Worm (Caenorhabditis elegans) whole organism, L1 larva: ENCODE data around the gene K01A6.6.

Source experiments
- alr-1 ChIP-seq: fragments of 200-800 bp; sonication (Bioruptor generic); optimal IDR thresholded peaks from 2 replicates; lab custom pipeline; 2018; ENCODE audit warnings: borderline replicate concordance, mild to moderate bottlenecking, missing genetic modification characterization, missing compliant biosample characterization
- ama-1 ChIP-seq: fragments of 150-350 bp; optimal IDR thresholded peaks from 2 replicates; lab custom pipeline; 2014
- ceh-63 ChIP-seq: fragments of 200-800 bp; sonication (Bioruptor generic); optimal IDR thresholded peaks from 2 replicates; lab custom pipeline; 2018; ENCODE audit warnings: mild to moderate bottlenecking, missing genetic modification characterization, missing compliant biosample characterization
- ceh-8 ChIP-seq: fragments of 200-800 bp; sonication (Bioruptor generic); optimal IDR thresholded peaks from 2 replicates; lab custom pipeline; 2018; ENCODE audit warnings: mild to moderate bottlenecking, missing genetic modification characterization, moderate library complexity, missing compliant biosample characterization
- ceh-90 ChIP-seq: sonication (generic microtip); optimal IDR thresholded peaks from 2 replicates; lab custom pipeline; 2016; ENCODE audit warnings: missing genetic modification characterization, missing compliant biosample characterization
- efl-1 ChIP-seq, 4 experiments: fragments of 150-350 bp; optimal IDR thresholded peaks in 3 of 4; peaks in 1 of 4; 1 replicate in 1 of 4; 2 replicates in 3 of 4; lab custom pipeline; 2014; ENCODE audit warnings: missing biosample characterization in 2 of 4, missing genetic modification characterization in 2 of 4, missing genetic modification reagents in 2 of 4
- efl-3 ChIP-seq: fragments of 200-800 bp; sonication (Bioruptor generic); optimal IDR thresholded peaks from 2 replicates; lab custom pipeline; 2018; ENCODE audit warnings: mild to moderate bottlenecking, missing genetic modification characterization, missing compliant biosample characterization
- egl-13 ChIP-seq: sonication (generic microtip); optimal IDR thresholded peaks from 2 replicates; lab custom pipeline; 2016; ENCODE audit warnings: missing genotype, missing genetic modification reagents, missing genetic modification characterization, missing compliant biosample characterization
- elt-2 ChIP-seq: sonication (generic microtip); optimal IDR thresholded peaks from 2 replicates; lab custom pipeline; 2016; ENCODE audit warnings: missing genetic modification characterization, mild to moderate bottlenecking, inconsistent platforms, missing compliant biosample characterization, missing genetic modification reagents
- fkh-10 ChIP-seq: sonication (generic microtip); optimal IDR thresholded peaks from 2 replicates; lab custom pipeline; 2017; ENCODE audit warnings: missing biosample characterization, missing genetic modification reagents, missing genetic modification characterization
- fos-1 ChIP-seq: fragments of 150-350 bp; optimal IDR thresholded peaks from 2 replicates; lab custom pipeline; 2014; ENCODE audit warnings: missing biosample characterization, missing genetic modification characterization
- hlh-4 ChIP-seq: sonication (generic microtip); optimal IDR thresholded peaks from 2 replicates; lab custom pipeline; 2016; ENCODE audit warnings: mild to moderate bottlenecking, missing genetic modification characterization, missing compliant biosample characterization
- hpl-2 ChIP-seq: fragments of 150-350 bp; optimal IDR thresholded peaks from 2 replicates; lab custom pipeline; 2014; ENCODE audit warnings: missing biosample characterization, missing genetic modification reagents, missing genetic modification characterization
- isw-1 ChIP-seq: fragments of 200-800 bp; sonication (Bioruptor generic); IDR thresholded peaks from 2 replicates; pipeline ENCODE4 v1.3.6; 2022; ENCODE audit warnings: missing genetic modification characterization, missing compliant biosample characterization
- lin-13 ChIP-seq: fragments of 150-350 bp; optimal IDR thresholded peaks from 2 replicates; lab custom pipeline; 2014; ENCODE audit warnings: missing biosample characterization, missing genetic modification reagents, missing genetic modification characterization
- lin-14 ChIP-seq: fragments of 200-800 bp; sonication (Bioruptor generic); optimal IDR thresholded peaks from 2 replicates; lab custom pipeline; 2018; ENCODE audit warnings: mild to moderate bottlenecking, missing genetic modification characterization, moderate library complexity, missing compliant biosample characterization
- lin-39 ChIP-seq: fragments of 150-350 bp; optimal IDR thresholded peaks from 2 replicates; lab custom pipeline; 2014; ENCODE audit warnings: missing biosample characterization, missing genetic modification reagents, missing genetic modification characterization
- lsy-2 ChIP-seq, 2 experiments: fragments of 150-350 bp; optimal IDR thresholded peaks; 2 replicates each; lab custom pipeline; 2014; ENCODE audit warnings: missing biosample characterization in 2 of 2, missing genetic modification characterization in 2 of 2
- mab-9 ChIP-seq: fragments of 200-800 bp; sonication (Bioruptor generic); IDR thresholded peaks from 2 replicates; pipeline ENCODE4 v1.3.6; 2022; ENCODE audit warnings: missing genetic modification reagents, missing genetic modification characterization, missing compliant biosample characterization
- mdl-1 ChIP-seq, 2 experiments: fragments of 150-350 bp; optimal IDR thresholded peaks; 2 replicates each; lab custom pipeline; 2014 to 2017; ENCODE audit warnings: missing biosample characterization in 2 of 2, missing genetic modification characterization in 2 of 2, inconsistent platforms in 1 of 2
- mef-2 ChIP-seq: fragments of 150-350 bp; optimal IDR thresholded peaks from 2 replicates; lab custom pipeline; 2014; ENCODE audit warnings: missing biosample characterization, missing genetic modification characterization
- nhr-11 ChIP-seq: fragments of 150-350 bp; optimal IDR thresholded peaks from 2 replicates; lab custom pipeline; 2014; ENCODE audit warnings: missing biosample characterization, missing genetic modification characterization
- nhr-12 ChIP-seq: sonication (generic microtip); optimal IDR thresholded peaks from 2 replicates; lab custom pipeline; 2017; ENCODE audit warnings: missing biosample characterization, missing genetic modification characterization
- nhr-19 ChIP-seq: fragments of 200-800 bp; sonication (Bioruptor generic); conservative IDR thresholded peaks from 2 replicates; pipeline ENCODE4 v1.3.6; 2022; ENCODE audit warnings: missing genetic modification characterization, missing compliant biosample characterization
- nhr-20 ChIP-seq: sonication (generic microtip); optimal IDR thresholded peaks from 2 replicates; lab custom pipeline; 2016; ENCODE audit warnings: mild to moderate bottlenecking, missing genetic modification characterization, missing compliant biosample characterization
- nhr-237 ChIP-seq: fragments of 150-350 bp; optimal IDR thresholded peaks from 2 replicates; lab custom pipeline; 2014; ENCODE audit warnings: missing biosample characterization, missing genetic modification characterization
- nhr-28 ChIP-seq: fragments of 150-350 bp; optimal IDR thresholded peaks from 2 replicates; lab custom pipeline; 2014; ENCODE audit warnings: missing biosample characterization, missing genetic modification characterization
- nhr-71 ChIP-seq: sonication (generic microtip); optimal IDR thresholded peaks from 2 replicates; lab custom pipeline; 2016; ENCODE audit warnings: mild to moderate bottlenecking, missing genetic modification characterization, moderate library complexity, missing compliant biosample characterization
- nhr-90 ChIP-seq: sonication (generic microtip); optimal IDR thresholded peaks from 2 replicates; lab custom pipeline; 2016; ENCODE audit warnings: mild to moderate bottlenecking, missing genetic modification characterization, missing compliant biosample characterization; ENCODE audit not compliant: poor library complexity
- pax-3 ChIP-seq: fragments of 200-800 bp; sonication (Bioruptor generic); optimal IDR thresholded peaks from 2 replicates; lab custom pipeline; 2018; ENCODE audit warnings: mild to moderate bottlenecking, missing genetic modification characterization, moderate library complexity, missing compliant biosample characterization
- rnt-1 ChIP-seq: sonication (generic microtip); optimal IDR thresholded peaks from 2 replicates; lab custom pipeline; 2016; ENCODE audit warnings: mild to moderate bottlenecking, missing genetic modification characterization, moderate library complexity, missing compliant biosample characterization
- skn-1 ChIP-seq: fragments of 150-350 bp; optimal IDR thresholded peaks from 2 replicates; lab custom pipeline; 2014; ENCODE audit warnings: missing biosample characterization, missing genetic modification characterization
- sptf-1 ChIP-seq: fragments of 150-350 bp; optimal IDR thresholded peaks from 2 replicates; lab custom pipeline; 2014; ENCODE audit warnings: missing biosample characterization, missing genetic modification characterization
- tlp-1 ChIP-seq: fragments of 150-350 bp; optimal IDR thresholded peaks from 2 replicates; lab custom pipeline; 2014; ENCODE audit warnings: missing biosample characterization, missing genetic modification characterization
- unc-130 ChIP-seq: fragments of 150-350 bp; optimal IDR thresholded peaks from 2 replicates; lab custom pipeline; 2017; ENCODE audit warnings: missing biosample characterization, missing genetic modification characterization, inconsistent platforms
- unc-30 ChIP-seq: sonication (generic microtip); optimal IDR thresholded peaks from 2 replicates; lab custom pipeline; 2017; ENCODE audit warnings: missing biosample characterization, missing genetic modification characterization
- unc-62 ChIP-seq: fragments of 150-350 bp; optimal IDR thresholded peaks from 2 replicates; lab custom pipeline; 2014; ENCODE audit warnings: missing biosample characterization, missing genetic modification reagents, missing genetic modification characterization
- unc-98 ChIP-seq: fragments of 200-800 bp; sonication (Bioruptor generic); IDR thresholded peaks from 2 replicates; pipeline ENCODE4 v1.3.6; 2022; ENCODE audit warnings: missing genetic modification characterization, missing compliant biosample characterization
- xbp-1 ChIP-seq: sonication (generic microtip); optimal IDR thresholded peaks from 2 replicates; lab custom pipeline; 2016; ENCODE audit warnings: missing genetic modification characterization, missing compliant biosample characterization
- zag-1 ChIP-seq: fragments of 150-350 bp; optimal IDR thresholded peaks from 2 replicates; lab custom pipeline; 2014; ENCODE audit warnings: missing biosample characterization, missing genetic modification characterization
- ztf-11 ChIP-seq, 2 experiments: sonication (generic microtip); optimal IDR thresholded peaks; 2 replicates each; lab custom pipeline; 2016 to 2017; ENCODE audit warnings: missing genetic modification characterization in 2 of 2, missing biosample characterization in 1 of 2, missing compliant biosample characterization in 1 of 2

Gene K01A6.6

DNA sequence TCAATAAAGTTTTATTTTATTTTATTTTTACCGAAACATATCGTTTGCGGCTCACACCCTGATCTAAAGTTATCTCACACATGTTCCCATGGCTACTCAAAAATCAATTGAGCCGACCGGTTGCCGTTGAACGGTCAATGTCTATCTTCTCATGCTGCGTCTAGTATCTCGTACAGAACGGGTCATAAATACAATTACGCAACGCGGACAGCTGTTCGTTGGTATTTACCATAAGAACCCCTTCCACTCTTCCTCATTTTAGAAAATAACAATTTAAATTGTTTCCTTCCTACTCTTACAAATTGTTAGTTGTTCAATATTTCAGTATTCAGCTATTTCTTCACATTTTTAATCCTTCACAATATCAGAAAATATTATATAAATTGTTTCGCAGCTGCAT is 8.7 kb downstream of the K01A6.6 start:
- TF ChIP-seq zag-1 (tag; lab: Kevin White, UChicago): no peak
- no peak for TF ChIP-seq nhr-237 (tag; lab: Kevin White, UChicago)
- no peak for TF ChIP-seq efl-1 (optimal IDR thresholded peaks at IDR 0.05; lab: Kevin White, UChicago)
- no peak for TF ChIP-seq efl-1 (GFP tag; optimal IDR thresholded peaks at IDR 0.05 in 1 of 2; lab: Kevin White, UChicago)
- no peak for TF ChIP-seq ztf-11 (tag; optimal IDR thresholded peaks at IDR 0.05; lab: Kevin White, UChicago)
- no peak for TF ChIP-seq mab-9 (GFP tag; lab: Robert Waterston, UW)
- no peak for TF ChIP-seq fkh-10 (GFP tag; lab: Kevin White, UChicago)
- TF ChIP-seq egl-13 (tag; lab: Kevin White, UChicago): no peak
- TF ChIP-seq mef-2 (tag; lab: Kevin White, UChicago): no peak
- no peak for TF ChIP-seq hpl-2 (GFP tag; lab: Kevin White, UChicago)
- TF ChIP-seq ceh-63: no peak

DNA sequence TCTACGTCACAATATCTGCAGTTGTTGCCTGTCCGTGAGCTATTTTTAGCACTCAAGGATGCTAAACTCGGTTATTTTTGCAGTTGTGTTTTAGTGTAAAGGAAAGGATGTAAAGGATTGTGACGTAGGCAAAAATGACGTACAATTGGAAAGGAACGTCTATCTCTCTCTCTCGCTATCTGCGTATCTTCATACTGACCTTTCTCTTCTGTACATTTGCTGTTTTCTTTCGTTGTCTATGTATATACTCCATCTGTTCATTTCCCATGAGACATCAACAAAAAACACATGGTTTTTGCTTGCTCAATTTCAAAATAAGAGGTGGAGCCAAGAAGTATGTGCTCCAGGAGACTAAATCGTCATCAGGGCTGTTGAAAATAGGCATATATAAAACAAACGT is 9.2 kb downstream of the K01A6.6 start:
- TF ChIP-seq lin-39 (tag; lab: Kevin White, UChicago): no peak
- TF ChIP-seq nhr-12 (tag; lab: Kevin White, UChicago): no peak
- no peak for TF ChIP-seq unc-30 (tag; lab: Kevin White, UChicago)
- no peak for TF ChIP-seq nhr-28
- TF ChIP-seq fos-1 (tag; lab: Kevin White, UChicago): no peak
- TF ChIP-seq mab-9 (GFP tag; lab: Robert Waterston, UW): no peak
- no peak for TF ChIP-seq ztf-11 (tag; optimal IDR thresholded peaks at IDR 0.05; lab: Kevin White, UChicago)
- TF ChIP-seq isw-1: no peak
- TF ChIP-seq nhr-71 (tag; lab: Kevin White, UChicago): peak; percentile 55
- TF ChIP-seq ceh-8 (GFP tag; lab: Kevin White, UChicago): no peak
- no peak for TF ChIP-seq unc-130 (tag; lab: Kevin White, UChicago)
- TF ChIP-seq elt-2 (tag; lab: Kevin White, UChicago): no peak
- TF ChIP-seq xbp-1 (tag; lab: Kevin White, UChicago): no peak
- TF ChIP-seq hlh-4 (tag; lab: Kevin White, UChicago): no peak
- peak; percentile 62 for TF ChIP-seq lin-14 (GFP tag; lab: Kevin White, UChicago)
- TF ChIP-seq, all 84 proteins: peak for 2

DNA sequence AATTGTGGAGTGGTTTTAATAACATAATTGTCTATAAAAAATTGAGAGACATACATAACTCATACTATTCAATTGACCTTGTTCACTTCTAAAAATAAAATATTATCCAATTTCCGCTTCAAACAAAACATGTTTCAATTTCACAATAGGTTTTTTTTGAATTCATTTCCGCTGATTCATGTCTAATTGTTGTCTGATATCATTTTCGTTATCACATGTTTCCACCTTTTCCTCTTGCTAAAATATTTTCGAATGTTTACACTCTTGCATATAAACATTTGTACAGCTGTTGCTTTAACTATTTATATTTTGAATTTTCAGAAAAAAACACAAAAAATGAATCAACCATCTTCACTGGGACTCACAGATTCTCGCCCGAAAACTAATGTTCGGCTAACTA is 10.2 kb downstream of the K01A6.6 start, which contains the start of gene gem-4:
gem-4 (plus strand) TSS at position 301 of the 400 bp plus-strand sequence.
- TF ChIP-seq nhr-90 (tag; lab: Kevin White, UChicago) (no peak), alr-1 (tag; lab: Kevin White, UChicago) (no peak), efl-3 (GFP tag; lab: Kevin White, UChicago) (no peak), lin-13 (no peak), ceh-90 (tag; lab: Kevin White, UChicago) (no peak), ama-1 (lab: Kevin White, UChicago) (no peak), zag-1 (tag; lab: Kevin White, UChicago) (no peak), ceh-8 (GFP tag; lab: Kevin White, UChicago) (no peak), tlp-1 (tag; lab: Kevin White, UChicago) (no peak), unc-62 (GFP tag; lab: Kevin White, UChicago) (no peak), nhr-71 (tag; lab: Kevin White, UChicago) (no peak), skn-1 (tag; lab: Kevin White, UChicago) (no peak), ztf-11 (tag; optimal IDR thresholded peaks at IDR 0.05; lab: Kevin White, UChicago) (no peak)

DNA sequence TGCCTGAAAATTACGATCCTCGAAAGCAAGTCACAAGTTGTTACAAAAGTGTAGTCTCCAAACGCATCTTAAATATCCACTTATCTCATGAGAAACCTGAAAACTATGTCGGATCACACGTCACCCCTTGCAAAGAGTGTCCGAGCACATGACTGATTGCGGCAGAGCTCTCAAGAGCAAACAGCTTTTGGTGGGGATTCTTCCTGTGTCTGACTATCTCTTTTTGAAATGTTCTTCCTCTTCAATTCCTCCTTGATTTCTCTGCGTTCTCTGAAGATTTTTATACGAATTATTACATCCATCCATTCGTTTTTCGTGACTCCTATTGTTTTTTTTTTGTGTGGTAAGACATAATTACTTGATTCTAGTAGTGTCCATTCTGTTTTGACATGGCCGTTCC is 13.7 kb downstream of the K01A6.6 start, which contains the start of gene T12A7.6:
T12A7.6 (plus strand) TSS at position 369 of the 400 bp plus-strand sequence.
- TF ChIP-seq nhr-11 (tag; lab: Kevin White, UChicago) (peak; percentile 22), pax-3 (no peak), unc-98 (GFP tag; lab: Robert Waterston, UW) (0 out of 2 replicates have a peak, but pooled peaks have one; percentile 12), lsy-2 (tag; optimal IDR thresholded peaks at IDR 0.05; lab: Kevin White, UChicago) (peak in 1 of 2 experiments; percentile 56), sptf-1 (tag; lab: Kevin White, UChicago) (no peak), zag-1 (tag; lab: Kevin White, UChicago) (no peak), nhr-19 (GFP tag; lab: Robert Waterston, UW) (no peak; the same call in 1 of the 2 replicates), nhr-71 (tag; lab: Kevin White, UChicago) (peak; percentile 55), ztf-11 (tag; optimal IDR thresholded peaks at IDR 0.05; lab: Kevin White, UChicago) (no peak), unc-130 (tag; lab: Kevin White, UChicago) (peak; percentile 26), rnt-1 (tag; lab: Kevin White, UChicago) (peak; percentile 58), efl-1 (optimal IDR thresholded peaks at IDR 0.05; lab: Kevin White, UChicago) (peak; percentile 0 to 10), efl-1 (GFP tag; optimal IDR thresholded peaks at IDR 0.05 in 1 of 2; lab: Kevin White, UChicago) (no peak), lin-14 (GFP tag; lab: Kevin White, UChicago) (peak; percentile 72), nhr-20 (tag; lab: Kevin White, UChicago) (peak; percentile 49), mdl-1 (tag; optimal IDR thresholded peaks at IDR 0.05; lab: Kevin White, UChicago) (peak in 1 of 2 experiments; percentile 27)
